Fruit fly (Drosophila melanogaster): Measurements from ENCODE around the gene ATPsynO.

DNA sequence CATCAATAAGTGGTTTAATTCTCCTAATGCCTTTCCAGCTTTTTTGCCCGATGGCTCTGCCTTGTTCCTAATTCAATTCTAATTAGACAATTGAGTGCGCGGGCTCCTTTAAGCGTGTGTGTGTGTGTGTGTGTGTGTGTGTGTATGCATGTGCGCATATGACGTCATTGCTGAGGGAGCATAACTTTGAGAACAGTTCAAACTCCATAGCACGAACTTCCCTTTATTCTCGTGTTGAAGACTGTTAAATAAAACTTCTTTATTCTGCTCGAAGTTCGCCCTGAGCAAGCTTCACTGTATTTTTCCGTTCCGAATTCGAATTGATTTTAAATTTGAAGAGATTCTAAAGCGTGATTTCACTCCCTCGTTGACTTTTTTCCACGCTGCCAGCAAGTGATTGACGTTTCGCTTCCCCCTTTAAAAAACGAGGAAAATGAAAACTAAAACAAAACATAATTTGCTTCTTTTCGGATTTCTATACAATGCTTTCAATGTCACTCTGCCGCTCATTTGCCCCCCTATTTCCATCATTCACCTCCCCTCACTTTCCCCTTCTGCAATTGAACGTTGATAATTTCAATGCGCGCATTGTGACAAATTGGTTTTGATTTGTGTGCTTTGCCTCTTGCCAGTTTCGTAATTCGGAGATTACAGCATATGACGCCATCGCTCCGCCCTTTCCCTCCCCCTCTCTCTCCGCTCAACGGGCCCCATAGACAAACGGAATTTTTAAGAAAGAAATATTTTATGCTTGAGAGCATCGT lies 27.0 kb downstream of the ATPsynO start:
- TF ChIP-seq CG8478 (optimal IDR thresholded peaks at IDR 0.05): no peak
- no peak for TF ChIP-seq CTCF (optimal IDR thresholded peaks at IDR 0.05)

All from S2 (cell line).